Worm (Caenorhabditis elegans) whole organism, early embryonic: Measurements from ENCODE around the gene K06G5.3.

Experiments used
- B0310.2 ChIP-seq: sonication (generic microtip); optimal IDR thresholded peaks from 2 replicates; lab custom pipeline; 2016; ENCODE audit warnings: mild to moderate bottlenecking, missing genetic modification characterization, missing compliant biosample characterization
- F13C5.2 ChIP-seq: sonication (generic microtip); optimal IDR thresholded peaks from 2 replicates; lab custom pipeline; 2017; ENCODE audit warnings: mild to moderate bottlenecking, missing genetic modification characterization, inconsistent platforms, missing compliant biosample characterization
- ama-1 ChIP-seq: fragments of 150-350 bp; optimal IDR thresholded peaks from 2 replicates; lab custom pipeline; 2014
- ceh-13 ChIP-seq: fragments of 200-800 bp; sonication (Bioruptor generic); optimal IDR thresholded peaks from 2 replicates; lab custom pipeline; 2018; ENCODE audit warnings: mild to moderate bottlenecking, missing genetic modification characterization, missing compliant biosample characterization
- hmg-4 ChIP-seq: fragments of 200-800 bp; sonication (Bioruptor generic); optimal IDR thresholded peaks from 2 replicates; lab custom pipeline; 2018; ENCODE audit warnings: mild to moderate bottlenecking, missing genetic modification characterization, missing compliant biosample characterization
- hnd-1 ChIP-seq: sonication (generic microtip); optimal IDR thresholded peaks from 2 replicates; lab custom pipeline; 2016; ENCODE audit warnings: missing genetic modification characterization, missing compliant biosample characterization
- scrt-1 ChIP-seq: fragments of 200-800 bp; sonication (Bioruptor generic); IDR thresholded peaks from 2 replicates; pipeline ENCODE4 v1.3.6; 2022; ENCODE audit warnings: missing genetic modification characterization, missing compliant biosample characterization
- sea-1 ChIP-seq: fragments of 200-800 bp; sonication (Bioruptor generic); conservative IDR thresholded peaks from 2 replicates; pipeline ENCODE4 v1.3.6; 2022; ENCODE audit warnings: missing genetic modification characterization, missing compliant biosample characterization

ce11 chrX:14255973-14256372, 32.9 kb upstream of the K06G5.3 start, which contains the start of gene E02H4.7:
- TF ChIP-seq ceh-13 (GFP tag; lab: Kevin White, UChicago): no peak
- TF ChIP-seq hmg-4 (GFP tag; lab: Kevin White, UChicago): no peak
- TF ChIP-seq B0310.2 (tag; lab: Kevin White, UChicago): no peak
- no peak for TF ChIP-seq scrt-1 (GFP tag; lab: Robert Waterston, UW)
- TF ChIP-seq sea-1 (GFP tag; lab: Robert Waterston, UW): no peak
- TF ChIP-seq ama-1 (lab: Kevin White, UChicago): no peak
- no peak for TF ChIP-seq hnd-1 (tag; lab: Kevin White, UChicago)
- no peak for TF ChIP-seq F13C5.2 (tag; lab: Kevin White, UChicago)
